Worm (Caenorhabditis elegans): ENCODE results near the gene R13D7.2.

- TF ChIP-seq him-1 (tag; optimal IDR thresholded peaks at IDR 0.05) (no peak), W03F9.2 (tag; optimal IDR thresholded peaks at IDR 0.05) (no peak), dao-5 (tag; optimal IDR thresholded peaks at IDR 0.05) (no peak)
Measured at ce11 chrV:7454236-7454635, 44.5 kb downstream of the R13D7.2 start, which contains the start of gene try-8.

Data from whole organism, L4/young adult.